Worm (Caenorhabditis elegans) whole organism, L1 larva: ENCODE results near the gene F40A3.3.
A peak's percentile ranks its signal among the peaks of the same experiment; 100 is the strongest.

ENCODE experiments used
- C04F5.9 ChIP-seq: sonication (generic microtip); optimal IDR thresholded peaks from 2 replicates; lab custom pipeline; 2016; ENCODE audit warnings: missing genetic modification characterization, missing compliant biosample characterization
- C16A3.4 ChIP-seq: fragments of 150-350 bp; optimal IDR thresholded peaks from 2 replicates; lab custom pipeline; 2014; ENCODE audit warnings: missing biosample characterization, missing genetic modification characterization
- ama-1 ChIP-seq: fragments of 150-350 bp; optimal IDR thresholded peaks from 2 replicates; lab custom pipeline; 2014
- blmp-1 ChIP-seq: fragments of 150-350 bp; optimal IDR thresholded peaks from 2 replicates; lab custom pipeline; 2014; ENCODE audit warnings: missing biosample characterization, missing genetic modification characterization
- jun-1 ChIP-seq: fragments of 150-350 bp; optimal IDR thresholded peaks from 2 replicates; lab custom pipeline; 2014; ENCODE audit warnings: missing biosample characterization, missing genetic modification reagents, missing genetic modification characterization
- lin-39 ChIP-seq: fragments of 150-350 bp; optimal IDR thresholded peaks from 2 replicates; lab custom pipeline; 2014; ENCODE audit warnings: missing biosample characterization, missing genetic modification reagents, missing genetic modification characterization
- mdl-1 ChIP-seq, 2 experiments: fragments of 150-350 bp; optimal IDR thresholded peaks; 2 replicates each; lab custom pipeline; 2014 to 2017; ENCODE audit warnings: missing biosample characterization in 2 of 2, missing genetic modification characterization in 2 of 2, inconsistent platforms in 1 of 2
- nhr-12 ChIP-seq: sonication (generic microtip); optimal IDR thresholded peaks from 2 replicates; lab custom pipeline; 2017; ENCODE audit warnings: missing biosample characterization, missing genetic modification characterization
- unc-130 ChIP-seq: fragments of 150-350 bp; optimal IDR thresholded peaks from 2 replicates; lab custom pipeline; 2017; ENCODE audit warnings: missing biosample characterization, missing genetic modification characterization, inconsistent platforms
- unc-30 ChIP-seq: sonication (generic microtip); optimal IDR thresholded peaks from 2 replicates; lab custom pipeline; 2017; ENCODE audit warnings: missing biosample characterization, missing genetic modification characterization

DNA sequence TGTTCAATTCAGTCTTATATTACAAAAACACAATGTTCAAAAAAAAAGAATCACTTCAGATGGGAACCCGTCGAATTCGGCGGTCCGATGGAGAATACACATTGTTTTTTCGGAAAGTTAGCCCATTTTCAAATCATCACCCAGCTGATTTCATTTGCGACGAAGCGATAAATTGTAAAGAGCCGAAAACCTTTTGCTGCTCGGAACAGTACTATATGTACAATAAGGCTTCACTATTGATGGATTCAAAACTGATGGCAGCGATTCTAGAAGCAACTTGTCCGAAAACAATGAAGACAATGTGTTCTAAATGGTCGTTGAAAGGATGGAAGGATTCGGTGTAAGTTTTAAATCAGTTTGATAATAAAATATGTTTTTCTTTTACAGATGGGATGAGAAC is 19.3 kb upstream of the F40A3.3 start, which contains the start of gene C37C3.1:
- no peak for TF ChIP-seq jun-1
- no peak for TF ChIP-seq nhr-12
- TF ChIP-seq blmp-1 (tag; lab: Kevin White, UChicago) = no peak
- no peak for TF ChIP-seq mdl-1 (tag; optimal IDR thresholded peaks at IDR 0.05; lab: Kevin White, UChicago)
- no peak for TF ChIP-seq unc-30
- TF ChIP-seq unc-130 (tag; lab: Kevin White, UChicago) = no peak
- TF ChIP-seq lin-39 (tag; lab: Kevin White, UChicago) = no peak
- peak; percentile 47 for TF ChIP-seq ama-1
- no peak for TF ChIP-seq C16A3.4 (tag; lab: Kevin White, UChicago)
- TF ChIP-seq C04F5.9 (tag; lab: Kevin White, UChicago) = no peak
